Worm (Caenorhabditis elegans) whole organism, L3 larva: ENCODE data around the gene F56D6.19.

Experiments
- aly-2 ChIP-seq: fragments of 150-350 bp; optimal IDR thresholded peaks from 2 replicates; lab custom pipeline; 2014; ENCODE audit warnings: missing biosample characterization, missing genetic modification characterization
- ama-1 ChIP-seq: fragments of 150-350 bp; optimal IDR thresholded peaks from 2 replicates; lab custom pipeline; 2018
- ceh-82 ChIP-seq: fragments of 150-350 bp; optimal IDR thresholded peaks from 2 replicates; lab custom pipeline; 2014; ENCODE audit warnings: missing biosample characterization, missing genetic modification characterization
- nhr-12 ChIP-seq: fragments of 150-350 bp; optimal IDR thresholded peaks from 2 replicates; lab custom pipeline; 2014; ENCODE audit warnings: missing biosample characterization, missing genetic modification characterization
- nhr-25 ChIP-seq: sonication (generic microtip); optimal IDR thresholded peaks from 2 replicates; lab custom pipeline; 2017; ENCODE audit warnings: missing biosample characterization, missing genetic modification characterization
- pha-4 ChIP-seq: fragments of 150-350 bp; optimal IDR thresholded peaks from 2 replicates; lab custom pipeline; 2014; ENCODE audit warnings: missing biosample characterization, missing genetic modification reagents, missing genetic modification characterization
- sea-2 ChIP-seq: fragments of 150-350 bp; sonication (generic microtip); optimal IDR thresholded peaks from 4 replicates; lab custom pipeline; 2014; ENCODE audit warnings: missing biosample characterization, missing genetic modification reagents, missing genetic modification characterization
- skn-1 ChIP-seq: fragments of 150-350 bp; optimal IDR thresholded peaks from 2 replicates; lab custom pipeline; 2014; ENCODE audit warnings: missing biosample characterization, missing genetic modification characterization

ce11 chrIV:3873706-3874105 lies 40.9 kb upstream of the F56D6.19 start, which contains the start of gene F37C4.5:
- TF ChIP-seq nhr-25 (tag; lab: Kevin White, UChicago) (no peak), aly-2 (tag; lab: Kevin White, UChicago) (no peak), sea-2 (GFP tag; lab: Kevin White, UChicago) (no peak), ceh-82 (tag; lab: Kevin White, UChicago) (no peak), nhr-12 (tag; lab: Kevin White, UChicago) (no peak), pha-4 (no peak), ama-1 (lab: Kevin White, UChicago) (no peak), skn-1 (no peak)
